Worm (Caenorhabditis elegans) whole organism, midembryonic: ENCODE data around the gene M163.8.

ENCODE experiments used
- T22C8.4 ChIP-seq: fragments of 200-800 bp; sonication (Bioruptor generic); IDR thresholded peaks from 2 replicates; pipeline ENCODE4 v1.3.6; 2022; ENCODE audit warnings: missing genetic modification characterization, missing compliant biosample characterization
- cog-1 ChIP-seq: sonication (generic microtip); optimal IDR thresholded peaks from 2 replicates; lab custom pipeline; 2016; ENCODE audit warnings: missing genetic modification characterization, missing compliant biosample characterization
- flt-1 ChIP-seq: fragments of 200-800 bp; sonication (Bioruptor generic); IDR thresholded peaks from 2 replicates; pipeline ENCODE4 v1.3.6; 2022; ENCODE audit warnings: missing genetic modification characterization, missing compliant biosample characterization
- med-1 ChIP-seq: sonication (generic microtip); optimal IDR thresholded peaks from 2 replicates; lab custom pipeline; 2017; ENCODE audit warnings: missing genetic modification characterization, mild to moderate bottlenecking, missing compliant biosample characterization, antibody characterized with exemption, missing genetic modification reagents; ENCODE audit not compliant: insufficient read depth
- ref-1 ChIP-seq: fragments of 200-800 bp; sonication (Bioruptor generic); conservative IDR thresholded peaks from 2 replicates; pipeline ENCODE4 v1.3.6; 2022; ENCODE audit warnings: missing genetic modification reagents, missing genetic modification characterization, missing compliant biosample characterization
- tab-1 ChIP-seq: fragments of 200-800 bp; sonication (Bioruptor generic); IDR thresholded peaks from 2 replicates; pipeline ENCODE4 v1.3.6; 2022; ENCODE audit warnings: missing genetic modification characterization, missing compliant biosample characterization

ce11 chrX:14435648-14436155, 49.2 kb upstream of the M163.8 start:
- TF ChIP-seq cog-1 (tag; lab: Kevin White, UChicago) (no peak), T22C8.4 (GFP tag; lab: Robert Waterston, UW) (no peak), med-1 (no peak), tab-1 (GFP tag; lab: Robert Waterston, UW) (no peak), ref-1 (GFP tag; lab: Robert Waterston, UW) (no peak), flt-1 (GFP tag; lab: Robert Waterston, UW) (no peak)
